Worm (Caenorhabditis elegans): ENCODE results near the gene his-16.
"Not testable (repeated sequence)": the region's sequence is repeated elsewhere in the genome, so short reads cannot be mapped to it uniquely, and the experiment has no call there.

Gene his-16

ce11 chrII:13834380-13835194, 16.6 kb upstream of the his-16 start (continued):
- TF ChIP-seq sptf-2 (GFP tag; optimal IDR thresholded peaks at IDR 0.05): no peak
- no peak for TF ChIP-seq T26A5.8 (tag; optimal IDR thresholded peaks at IDR 0.05)
- no peak for TF ChIP-seq nhr-27 (tag; optimal IDR thresholded peaks at IDR 0.05)
- TF ChIP-seq B0019.2 (GFP tag; conservative IDR thresholded peaks at IDR 0.05): no peak
- TF ChIP-seq athp-1 (tag; optimal IDR thresholded peaks at IDR 0.05): peak; percentile 54
- TF ChIP-seq ztf-26 (tag; optimal IDR thresholded peaks at IDR 0.05): peak; percentile 86
- no peak for TF ChIP-seq tbx-9 (tag; optimal IDR thresholded peaks at IDR 0.05; ENCODE audit: borderline replicate concordance)
- peak; percentile 54 for TF ChIP-seq mel-28 (tag; optimal IDR thresholded peaks at IDR 0.05; ENCODE audit: borderline replicate concordance)
- TF ChIP-seq B0336.3 (GFP tag; IDR thresholded peaks at IDR 0.05): peak; percentile 53; the same call in 1 of the 2 replicates
- TF ChIP-seq ZK185.1 (tag; optimal IDR thresholded peaks at IDR 0.05; ENCODE audit: poor library complexity, severe bottlenecking): peak; percentile 89

ce11 chrII:13833505-13833904, 15.6 kb upstream of the his-16 start, which contains the start of gene F08G2.5:
TSS of gene F08G2.5 (minus strand) at chrII:13833631.
- 0 out of 2 replicates have a peak, but pooled peaks have one; percentile 7 for TF ChIP-seq C06A6.2 (GFP tag; conservative IDR thresholded peaks at IDR 0.05)
- no peak for TF ChIP-seq lir-1 (GFP tag; conservative IDR thresholded peaks at IDR 0.05)

ce11 chrII:13830255-13830654, 12.3 kb upstream of the his-16 start, which contains the start of gene F08G2.4:
TSS of gene F08G2.4 (plus strand) at chrII:13830602.
- TF ChIP-seq D2030.7 (GFP tag; IDR thresholded peaks at IDR 0.05): no peak
- peak; percentile 63 for TF ChIP-seq snpc-1.1 (tag; optimal IDR thresholded peaks at IDR 0.05; ENCODE audit: insufficient read depth)
- TF ChIP-seq snpc-4 (GFP tag; optimal IDR thresholded peaks at IDR 0.05): no peak
- peak in 2 of 4 experiments; percentile 41 to 69 for TF ChIP-seq snpc-4 (tag; optimal IDR thresholded peaks at IDR 0.05)
- TF ChIP-seq Y53F4B.3 (GFP tag; IDR thresholded peaks at IDR 0.05): no peak
- TF ChIP-seq C17E4.6 (GFP tag; IDR thresholded peaks at IDR 0.05): no peak
- no peak for TF ChIP-seq Y79H2A.3 (GFP tag; conservative IDR thresholded peaks at IDR 0.05)

ce11 chrII:13829123-13829996, 11.4 kb upstream of the his-16 start:
- TF ChIP-seq aptf-2 (GFP tag; conservative IDR thresholded peaks at IDR 0.05) (peak; percentile 90), ztf-18 (tag; optimal IDR thresholded peaks at IDR 0.05) (peak; percentile 35), tbp1 (GFP tag; optimal IDR thresholded peaks at IDR 0.05) (peak; percentile 67), egrh-3 (GFP tag; IDR thresholded peaks at IDR 0.05) (0 out of 2 replicates have a peak, but pooled peaks have one; percentile 22), D2030.7 (GFP tag; IDR thresholded peaks at IDR 0.05) (peak; percentile 97), hrde-1 (tag; optimal IDR thresholded peaks at IDR 0.05; ENCODE audit: borderline replicate concordance) (peak; percentile 47), F52B5.7 (tag; optimal IDR thresholded peaks at IDR 0.05) (peak; percentile 63), B0336.3 (GFP tag; IDR thresholded peaks at IDR 0.05) (peak; percentile 81), unc-62 (GFP tag; optimal IDR thresholded peaks at IDR 0.05) (peak; percentile 21), snpc-1.1 (tag; optimal IDR thresholded peaks at IDR 0.05; ENCODE audit: insufficient read depth) (peak; percentile 90), ztf-28 (GFP tag; IDR thresholded peaks at IDR 0.05) (peak; percentile 89), madf-6 (GFP tag; IDR thresholded peaks at IDR 0.05) (peak; percentile 84), pbrm-1 (GFP tag; IDR thresholded peaks at IDR 0.05) (peak; percentile 95), ama-1 (optimal IDR thresholded peaks at IDR 0.05) (peak; percentile 25), F33H1.4 (GFP tag; IDR thresholded peaks at IDR 0.05) (peak; percentile 59), hmg-1.2 (GFP tag; IDR thresholded peaks at IDR 0.05) (peak; percentile 88), attf-5 (GFP tag; optimal IDR thresholded peaks at IDR 0.05) (peak; percentile 63), Y53G8AR.9 (GFP tag; conservative IDR thresholded peaks at IDR 0.05) (peak; percentile 71; the same call in 1 of the 2 replicates), efl-1 (GFP tag; optimal IDR thresholded peaks at IDR 0.05) (peak; percentile 47), snpc-4 (GFP tag; optimal IDR thresholded peaks at IDR 0.05) (peak; percentile 92), snpc-4 (tag; optimal IDR thresholded peaks at IDR 0.05) (peak; percentile 90 to 98 (median 95)), ceh-100 (GFP tag; IDR thresholded peaks at IDR 0.05) (peak; percentile 72), attf-6 (GFP tag; IDR thresholded peaks at IDR 0.05) (peak; percentile 95), xnd-1 (tag; optimal IDR thresholded peaks at IDR 0.05) (peak; percentile 42)
- TF ChIP-seq ama-1 (GFP tag; optimal IDR thresholded peaks at IDR 0.05): not testable (repeated sequence)

Data from whole organism, young adult.